Worm (Caenorhabditis elegans) whole organism, L3 larva: ENCODE data around the gene F35E8.2.

Experiments used
- ama-1 ChIP-seq: fragments of 150-350 bp; optimal IDR thresholded peaks from 2 replicates; lab custom pipeline; 2018
- nhr-11 ChIP-seq: fragments of 150-350 bp; optimal IDR thresholded peaks from 2 replicates; lab custom pipeline; 2014; ENCODE audit warnings: missing biosample characterization, missing genetic modification characterization
- nhr-237 ChIP-seq: fragments of 150-350 bp; optimal IDR thresholded peaks from 2 replicates; lab custom pipeline; 2014; ENCODE audit warnings: missing biosample characterization, missing genetic modification characterization
- nhr-67 ChIP-seq: fragments of 150-350 bp; optimal IDR thresholded peaks from 2 replicates; lab custom pipeline; 2014; ENCODE audit warnings: missing biosample characterization, missing genetic modification characterization

DNA sequence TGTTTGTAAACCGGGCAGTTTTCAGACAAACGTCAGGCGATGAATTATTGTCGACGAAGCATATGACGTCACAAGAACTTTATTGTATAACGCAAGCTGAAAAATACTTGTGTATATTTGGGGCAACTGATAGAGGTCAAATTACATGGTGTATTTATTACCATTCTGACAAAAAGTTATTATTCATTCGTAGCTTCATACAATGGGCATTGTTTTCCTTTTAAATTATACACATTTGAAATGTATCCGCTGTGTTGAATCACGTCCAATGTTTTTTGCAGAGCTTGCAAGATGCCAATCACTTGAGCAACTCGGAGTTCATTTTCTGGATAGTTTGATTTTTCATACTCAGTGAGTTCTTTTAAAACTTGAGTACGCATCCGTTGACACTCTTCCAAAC lies 17.5 kb downstream of the F35E8.2 start, which contains the start of gene F35E8.13:
- no peak for TF ChIP-seq nhr-237 (tag; lab: Kevin White, UChicago)
- no peak for TF ChIP-seq ama-1 (lab: Kevin White, UChicago)
- TF ChIP-seq nhr-67, result no peak
- TF ChIP-seq nhr-11 (tag; lab: Kevin White, UChicago), result no peak
